Worm (Caenorhabditis elegans): ENCODE measurements around the gene M151.7.

The M151.7 gene

ce11 chrII:3661932-3662331, 39.8 kb downstream of the M151.7 start, which contains the start of gene F19B10.13:
TSS of gene F19B10.13 (plus strand) at chrII:3662274.
- TF ChIP-seq chd-7 (tag; optimal IDR thresholded peaks at IDR 0.05), result no peak
- TF ChIP-seq dox-1 (GFP tag; IDR thresholded peaks at IDR 0.05), result 0 out of 2 replicates have a peak, but pooled peaks have one; percentile 28
- TF ChIP-seq cebp-1 (GFP tag; IDR thresholded peaks at IDR 0.05), result peak; percentile 72
- peak; percentile 90 for TF ChIP-seq cebp-1 (tag; optimal IDR thresholded peaks at IDR 0.05)
- TF ChIP-seq attf-5 (GFP tag; optimal IDR thresholded peaks at IDR 0.05), result peak; percentile 55
- peak; percentile 48 for TF ChIP-seq nhr-80 (tag; optimal IDR thresholded peaks at IDR 0.05)

DNA sequence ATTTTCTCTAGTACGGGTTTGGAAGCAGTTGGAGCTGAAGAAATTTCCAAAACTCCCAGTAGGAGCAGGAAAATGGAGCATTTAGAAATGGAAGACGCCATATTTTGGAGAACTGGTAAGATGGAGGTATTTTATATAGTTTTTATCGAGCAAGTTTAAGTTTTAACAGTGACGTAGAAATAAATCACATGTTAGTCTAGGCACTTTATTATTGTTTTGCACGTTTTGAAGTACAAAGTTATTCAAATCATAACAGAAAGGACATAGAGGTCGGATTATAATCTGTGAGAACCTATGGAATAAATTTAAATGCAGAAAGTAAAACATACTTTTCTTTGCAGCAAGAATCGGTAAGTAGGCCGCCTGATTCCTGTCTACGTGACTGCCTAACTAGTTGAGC, 41.7 kb downstream of the M151.7 start, which contains the start of gene F19B10.6:
F19B10.6 (minus strand) TSS at position 101 of the 400 bp plus-strand sequence.
- TF ChIP-seq ztf-6 (GFP tag; IDR thresholded peaks at IDR 0.05), result no peak

DNA sequence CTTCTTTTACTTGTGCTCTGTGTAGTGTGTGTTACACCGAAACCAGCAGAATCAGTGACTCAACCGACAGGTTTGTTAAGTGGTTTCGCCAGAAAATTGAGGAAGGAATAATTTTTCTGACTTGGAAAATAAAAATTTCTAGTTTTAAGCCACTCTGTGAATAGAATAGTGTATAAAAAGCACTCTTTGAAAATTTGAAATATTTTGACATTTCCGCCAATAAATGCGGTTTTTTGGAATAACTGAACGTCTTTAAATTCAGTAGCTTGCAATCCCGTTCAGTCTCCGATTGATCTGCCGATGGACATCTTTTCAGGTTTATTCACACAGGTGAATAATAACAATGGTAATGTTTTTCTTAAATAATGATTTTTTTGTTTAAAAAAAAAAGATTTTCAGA, 42.4 kb downstream of the M151.7 start, which contains the start of gene F19B10.3:
F19B10.3 (plus strand) TSS at position 301 of the 400 bp plus-strand sequence.
- TF ChIP-seq Y53F4B.3 (GFP tag; IDR thresholded peaks at IDR 0.05) (no peak), dpff-1 (tag; optimal IDR thresholded peaks at IDR 0.05) (no peak)

DNA sequence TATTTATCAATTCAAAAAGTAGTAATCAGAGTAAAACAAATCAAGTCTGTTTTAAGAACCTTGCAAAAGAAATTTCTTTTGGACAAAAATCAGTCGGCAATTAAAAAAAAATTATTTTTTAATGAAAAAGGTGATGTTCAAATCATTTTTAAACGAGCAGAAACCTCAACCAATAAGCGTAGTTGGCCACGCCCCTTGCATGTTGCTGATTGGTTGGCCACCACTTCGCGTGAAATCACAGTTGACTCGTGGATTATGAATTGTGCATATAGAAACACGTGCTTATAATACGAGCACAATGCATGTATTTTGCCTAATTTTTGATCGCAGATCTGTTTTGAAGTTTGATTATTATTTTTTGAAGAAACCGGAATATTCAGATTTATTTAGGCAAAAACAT, 43.1 kb downstream of the M151.7 start:
- TF ChIP-seq nfyb-1 (GFP tag; IDR thresholded peaks at IDR 0.05) (0 out of 2 replicates have a peak, but pooled peaks have one; percentile 50), ama-1 (optimal IDR thresholded peaks at IDR 0.05) (no peak), ama-1 (GFP tag; optimal IDR thresholded peaks at IDR 0.05) (no peak)

DNA sequence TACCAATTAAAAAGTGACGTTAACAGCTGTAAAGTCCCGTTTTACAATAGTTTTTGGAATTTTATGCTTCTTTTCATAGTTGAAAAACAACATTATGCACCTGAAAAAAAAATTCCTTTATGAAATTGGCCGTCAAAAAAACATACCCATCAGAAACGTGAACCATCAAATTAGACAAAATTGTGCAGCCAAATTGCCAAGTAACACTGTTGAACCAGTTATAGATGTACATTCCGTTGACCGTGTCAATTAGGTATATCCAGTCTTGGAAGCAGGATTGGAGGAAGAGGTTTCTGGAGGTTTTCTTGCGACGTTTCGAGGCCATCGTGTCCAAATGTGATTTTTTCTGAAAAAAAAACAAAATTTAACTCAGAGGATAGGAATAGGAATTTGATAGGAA, 47.2 kb downstream of the M151.7 start, which contains the start of gene srx-97:
srx-97 (minus strand) TSS at position 101 of the 400 bp plus-strand sequence.
- no peak for TF ChIP-seq mcd-1 (GFP tag; IDR thresholded peaks at IDR 0.05)
- TF ChIP-seq nfya-2 (GFP tag; IDR thresholded peaks at IDR 0.05), result no peak
- TF ChIP-seq ztf-22 (GFP tag; optimal IDR thresholded peaks at IDR 0.05), result no peak
- TF ChIP-seq chd-7 (tag; optimal IDR thresholded peaks at IDR 0.05), result no peak
- no peak for TF ChIP-seq ama-1 (optimal IDR thresholded peaks at IDR 0.05)
- TF ChIP-seq ama-1 (GFP tag; optimal IDR thresholded peaks at IDR 0.05), result no peak
- no peak for TF ChIP-seq dpl-1 (GFP tag; optimal IDR thresholded peaks at IDR 0.05)
- TF ChIP-seq let-607 (tag; optimal IDR thresholded peaks at IDR 0.05), result no peak
- TF ChIP-seq lsl-1 (GFP tag; optimal IDR thresholded peaks at IDR 0.05), result no peak
- TF ChIP-seq ztf-25 (GFP tag; IDR thresholded peaks at IDR 0.05), result no peak
- no peak for TF ChIP-seq die-1 (tag; optimal IDR thresholded peaks at IDR 0.05)
- TF ChIP-seq sptf-2 (GFP tag; optimal IDR thresholded peaks at IDR 0.05), result no peak
- no peak for TF ChIP-seq akir-1 (GFP tag; optimal IDR thresholded peaks at IDR 0.05)
- no peak for TF ChIP-seq efl-1 (GFP tag; optimal IDR thresholded peaks at IDR 0.05)
- no peak for TF ChIP-seq madf-3 (GFP tag; IDR thresholded peaks at IDR 0.05)
- TF ChIP-seq F39B2.1 (GFP tag; IDR thresholded peaks at IDR 0.05), result no peak
- no peak for TF ChIP-seq Y95B8A.8 (GFP tag; IDR thresholded peaks at IDR 0.05)
- TF ChIP-seq F57C9.4 (tag; optimal IDR thresholded peaks at IDR 0.05), result no peak
- TF ChIP-seq pbrm-1 (GFP tag; IDR thresholded peaks at IDR 0.05), result no peak
- no peak for TF ChIP-seq B0035.1 (tag; optimal IDR thresholded peaks at IDR 0.05)
- no peak for TF ChIP-seq attf-6 (GFP tag; IDR thresholded peaks at IDR 0.05)

DNA sequence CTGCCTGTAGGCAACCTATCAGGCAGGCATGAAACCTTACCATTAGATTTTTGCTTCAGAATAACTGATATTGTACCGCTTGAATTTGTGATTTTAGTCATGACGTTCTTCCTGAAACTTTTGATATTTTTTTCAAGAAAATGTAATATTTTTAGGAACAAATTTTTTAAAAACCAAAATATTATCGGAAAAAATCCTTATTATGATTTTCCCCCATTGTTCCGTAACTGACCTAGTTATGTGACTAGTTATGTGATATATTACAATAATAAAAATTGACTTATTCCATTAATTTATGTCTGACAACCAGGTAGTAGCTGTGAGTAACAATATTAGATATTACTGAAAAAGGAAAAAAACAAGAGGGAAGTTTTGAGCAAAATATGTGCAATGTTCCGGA, 48.8 kb downstream of the M151.7 start, which contains the start of gene srx-98:
srx-98 (minus strand) TSS at position 101 of the 400 bp plus-strand sequence.
- no peak for TF ChIP-seq F22D6.2 (tag; optimal IDR thresholded peaks at IDR 0.05)
- TF ChIP-seq mxl-1 (tag; optimal IDR thresholded peaks at IDR 0.05), result no peak
- TF ChIP-seq aptf-2 (GFP tag; conservative IDR thresholded peaks at IDR 0.05), result no peak
- no peak for TF ChIP-seq ZK185.1 (tag; optimal IDR thresholded peaks at IDR 0.05; ENCODE audit: poor library complexity, severe bottlenecking)
- TF ChIP-seq ztf-3 (GFP tag; optimal IDR thresholded peaks at IDR 0.05), result no peak
- no peak for TF ChIP-seq Y53G8AR.9 (GFP tag; conservative IDR thresholded peaks at IDR 0.05)
- no peak for TF ChIP-seq sptf-2 (GFP tag; optimal IDR thresholded peaks at IDR 0.05)
- no peak for TF ChIP-seq attf-3 (GFP tag; conservative IDR thresholded peaks at IDR 0.05)
- TF ChIP-seq atf-7 (tag; optimal IDR thresholded peaks at IDR 0.05), result no peak
- TF ChIP-seq ama-1 (optimal IDR thresholded peaks at IDR 0.05), result no peak
- TF ChIP-seq ama-1 (GFP tag; optimal IDR thresholded peaks at IDR 0.05), result no peak
- no peak for TF ChIP-seq ets-4 (GFP tag; optimal IDR thresholded peaks at IDR 0.05)
- TF ChIP-seq snpc-1.3 (tag; optimal IDR thresholded peaks at IDR 0.05; ENCODE audit: insufficient read depth), result no peak
- no peak for TF ChIP-seq snpc-3.4 (tag; optimal IDR thresholded peaks at IDR 0.05)

Measured in whole organism, young adult.